Worm (Caenorhabditis elegans): Measurements from ENCODE around the gene nhr-283.

DNA sequence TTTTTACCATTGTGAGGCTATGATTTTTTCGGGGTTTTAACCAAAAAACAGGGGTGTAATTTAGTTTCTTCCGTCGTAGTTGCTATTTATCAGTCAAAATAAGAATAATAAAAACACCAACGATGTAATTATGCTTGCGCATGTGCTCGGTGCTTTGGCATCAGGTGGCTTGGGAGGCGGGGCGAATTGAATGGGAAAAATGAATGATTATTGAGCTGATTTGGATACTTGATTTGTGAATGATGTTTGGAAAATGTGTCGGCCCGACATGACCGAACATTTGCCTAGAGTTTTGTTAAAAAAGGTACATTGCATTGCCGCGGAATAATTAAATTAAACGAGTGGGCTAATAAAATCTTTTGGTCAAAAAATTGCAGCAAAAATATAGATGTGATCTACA, 44.3 kb downstream of the nhr-283 start, which contains the start of gene str-38:
- TF ChIP-seq dao-5 (tag; optimal IDR thresholded peaks at IDR 0.05) (no peak), him-1 (tag; optimal IDR thresholded peaks at IDR 0.05) (no peak)

Data from whole organism, L4/young adult.